Fruit fly (Drosophila melanogaster): ENCODE measurements around the gene CG14511.

- TF ChIP-seq Snoo (tag; optimal IDR thresholded peaks at IDR 0.05): no peak
- no peak for TF ChIP-seq CG4496 (GFP tag; IDR thresholded peaks at IDR 0.05)
- no peak for TF ChIP-seq CG12605 (GFP tag; IDR thresholded peaks at IDR 0.05)
- no peak for TF ChIP-seq CG34367 (tag; optimal IDR thresholded peaks at IDR 0.05)
- TF ChIP-seq Ets98B (GFP tag; IDR thresholded peaks at IDR 0.05): no peak
- TF ChIP-seq D1 (tag; optimal IDR thresholded peaks at IDR 0.05): no peak
- no peak for TF ChIP-seq CG9948 (tag; optimal IDR thresholded peaks at IDR 0.05)
- TF ChIP-seq CG17806 (tag; optimal IDR thresholded peaks at IDR 0.05): no peak
- no peak for TF ChIP-seq rn (GFP tag; IDR thresholded peaks at IDR 0.05)
- TF ChIP-seq CG15710 (tag; optimal IDR thresholded peaks at IDR 0.05): no peak
- no peak for TF ChIP-seq Pif1B (GFP tag; optimal IDR thresholded peaks at IDR 0.05)
- no peak for TF ChIP-seq Pif1A (GFP tag; optimal IDR thresholded peaks at IDR 0.05)
- no peak for TF ChIP-seq CG14655 (GFP tag; optimal IDR thresholded peaks at IDR 0.05)
Measured at dm6 chr3R:29103227-29103626, 43.5 kb downstream of the CG14511 start.

Measured in whole organism, pupa.